Fruit fly (Drosophila melanogaster) whole organism, embryonic: ENCODE measurements around the gene CG13894.

Source experiments
- C15 ChIP-seq: fragments of 200-800 bp; sonication (Bioruptor generic); IDR thresholded peaks from 3 replicates; pipeline ENCODE4 v1.3.6; 2022; ENCODE audit warnings: missing biosample characterization, missing genetic modification characterization
- CG11093 ChIP-seq: fragments of 200-800 bp; sonication (Bioruptor generic); IDR thresholded peaks from 3 replicates; pipeline ENCODE4 v1.3.6; 2022; ENCODE audit warnings: missing biosample characterization, missing genetic modification characterization
- CG11456 ChIP-seq: fragments of 200-800 bp; sonication (Bioruptor generic); IDR thresholded peaks from 3 replicates; pipeline ENCODE4 v1.3.6; 2022; ENCODE audit warnings: missing biosample characterization, missing genetic modification characterization
- CG13424 ChIP-seq: fragments of 200-800 bp; sonication (Bioruptor generic); optimal IDR thresholded peaks from 2 replicates; lab custom pipeline; 2019; ENCODE audit warnings: missing biosample characterization, mild to moderate bottlenecking, missing genetic modification characterization, moderate library complexity
- CG1603 ChIP-seq: fragments of 200-800 bp; sonication (Bioruptor generic); optimal IDR thresholded peaks from 2 replicates; lab custom pipeline; 2019; ENCODE audit warnings: missing biosample characterization, mild to moderate bottlenecking, missing genetic modification characterization, moderate library complexity
- CG18764 ChIP-seq: fragments of 200-800 bp; sonication (Bioruptor generic); optimal IDR thresholded peaks from 3 replicates; lab custom pipeline; 2016; ENCODE audit warnings: missing biosample characterization, missing genetic modification characterization
- CG2116 ChIP-seq: fragments of 200-800 bp; sonication (Bioruptor generic); optimal IDR thresholded peaks from 3 replicates; lab custom pipeline; 2018; ENCODE audit warnings: missing biosample characterization, mild to moderate bottlenecking, missing genetic modification characterization
- CG2199 ChIP-seq: fragments of 200-800 bp; sonication (Bioruptor generic); IDR thresholded peaks from 3 replicates; pipeline ENCODE4 v1.3.6; 2022; ENCODE audit warnings: missing biosample characterization, missing genetic modification characterization
- CG2202 ChIP-seq: fragments of 200-800 bp; sonication (Bioruptor generic); optimal IDR thresholded peaks from 2 replicates; lab custom pipeline; 2018; ENCODE audit warnings: missing biosample characterization, mild to moderate bottlenecking, missing genetic modification characterization
- CG31365 ChIP-seq: fragments of 200-800 bp; sonication (Bioruptor generic); optimal IDR thresholded peaks from 2 replicates; lab custom pipeline; 2018; ENCODE audit warnings: missing biosample characterization, mild to moderate bottlenecking, missing genetic modification characterization
- CG3407 ChIP-seq: fragments of 200-800 bp; sonication (Bioruptor generic); optimal IDR thresholded peaks from 2 replicates; lab custom pipeline; 2018; ENCODE audit warnings: missing biosample characterization, mild to moderate bottlenecking, missing genetic modification characterization
- CG4360 ChIP-seq: fragments of 200-800 bp; sonication (Bioruptor generic); IDR thresholded peaks from 2 replicates; pipeline ENCODE4 v1.3.6; 2022; ENCODE audit warnings: missing biosample characterization, missing genetic modification characterization
- CG6175 ChIP-seq: fragments of 200-800 bp; sonication (Bioruptor generic); IDR thresholded peaks from 3 replicates; pipeline ENCODE4 v1.3.6; 2022; ENCODE audit warnings: missing biosample characterization, missing genetic modification characterization
- CG7928 ChIP-seq: fragments of 200-800 bp; sonication (Bioruptor generic); optimal IDR thresholded peaks from 2 replicates; lab custom pipeline; 2017; ENCODE audit warnings: missing biosample characterization, mild to moderate bottlenecking, missing genetic modification characterization
- CG8281 ChIP-seq: fragments of 200-800 bp; sonication (Bioruptor generic); optimal IDR thresholded peaks from 2 replicates; lab custom pipeline; 2018; ENCODE audit warnings: missing biosample characterization, mild to moderate bottlenecking, missing genetic modification characterization, moderate library complexity
- CG8290 ChIP-seq, 3 experiments: fragments of 200-800 bp; sonication (Bioruptor generic); optimal IDR thresholded peaks; 2 replicates each; lab custom pipeline; 2016 to 2019; ENCODE audit warnings: missing biosample characterization in 3 of 3, missing genetic modification characterization in 3 of 3, mild to moderate bottlenecking in 2 of 3, moderate library complexity in 1 of 3
- CG8765 ChIP-seq: fragments of 200-800 bp; sonication (Bioruptor generic); IDR thresholded peaks from 2 replicates; pipeline ENCODE4 v1.3.6; 2022; ENCODE audit warnings: missing biosample characterization, missing genetic modification characterization
- CG8924 ChIP-seq: fragments of 200-800 bp; optimal IDR thresholded peaks from 3 replicates; lab custom pipeline; 2019; ENCODE audit warnings: missing biosample characterization, mild to moderate bottlenecking, missing genetic modification characterization, moderate library complexity
- CG9932 ChIP-seq: fragments of 200-800 bp; sonication (Bioruptor generic); IDR thresholded peaks from 2 replicates; pipeline ENCODE4 v1.3.6; 2022; ENCODE audit warnings: missing biosample characterization, missing genetic modification characterization
- D ChIP-seq, 2 experiments: fragments of 200-800 bp in 1 of 2; fragments of >200 bp in 1 of 2; sonication (Bioruptor generic) in 1 of 2; optimal IDR thresholded peaks; 2 replicates in 1 of 2; 3 replicates in 1 of 2; lab custom pipeline; 2017; ENCODE audit warnings: mild to moderate bottlenecking in 1 of 2, missing biosample characterization in 1 of 2, missing genetic modification characterization in 1 of 2, missing genetic modification reagents in 1 of 2
- Dbx ChIP-seq: fragments of 200-800 bp; sonication (Bioruptor generic); IDR thresholded peaks from 3 replicates; pipeline ENCODE4 v1.3.6; 2022; ENCODE audit warnings: missing biosample characterization, missing genetic modification characterization
- Ets97D ChIP-seq: fragments of 200-800 bp; sonication (Bioruptor generic); optimal IDR thresholded peaks from 3 replicates; lab custom pipeline; 2016; ENCODE audit warnings: missing biosample characterization, missing genetic modification characterization
- Fer1 ChIP-seq: fragments of 200-800 bp; sonication (Bioruptor generic); optimal IDR thresholded peaks from 2 replicates; lab custom pipeline; 2017; ENCODE audit warnings: missing biosample characterization, mild to moderate bottlenecking, missing genetic modification characterization
- Hr78 ChIP-seq, 2 experiments: fragments of 200-800 bp in 1 of 2; fragments of >200 bp in 1 of 2; sonication (Bioruptor generic) in 1 of 2; optimal IDR thresholded peaks; 2 replicates each; lab custom pipeline; 2017 to 2019; ENCODE audit warnings: missing biosample characterization in 2 of 2, missing genetic modification characterization in 2 of 2, mild to moderate bottlenecking in 1 of 2, moderate library complexity in 1 of 2
- NC2α ChIP-seq: fragments of 200-800 bp; sonication (Bioruptor generic); optimal IDR thresholded peaks from 2 replicates; lab custom pipeline; 2016; ENCODE audit warnings: missing biosample characterization, missing genetic modification characterization
- Nf-YC ChIP-seq: fragments of 200-800 bp; optimal IDR thresholded peaks from 3 replicates; lab custom pipeline; 2019; ENCODE audit warnings: missing biosample characterization, mild to moderate bottlenecking, missing genetic modification characterization, moderate library complexity
- NfI ChIP-seq: fragments of 200-800 bp; sonication (Bioruptor generic); optimal IDR thresholded peaks from 3 replicates; lab custom pipeline; 2018; ENCODE audit warnings: missing biosample characterization, mild to moderate bottlenecking, missing genetic modification characterization, moderate library complexity
- PHDP ChIP-seq: fragments of 200-800 bp; sonication (Bioruptor generic); optimal IDR thresholded peaks from 3 replicates; lab custom pipeline; 2018; ENCODE audit warnings: missing biosample characterization, mild to moderate bottlenecking, missing genetic modification characterization, moderate library complexity
- Stat92E ChIP-seq, 3 experiments: fragments of >200 bp in 2 of 3; fragments of 200-800 bp in 1 of 3; sonication (Bioruptor generic) in 1 of 3; optimal IDR thresholded peaks; 2 replicates each; lab custom pipeline; 2017 to 2019; ENCODE audit warnings: missing biosample characterization in 3 of 3, missing genetic modification characterization in 3 of 3, mild to moderate bottlenecking in 1 of 3, moderate library complexity in 1 of 3
- Tbp ChIP-seq: fragments of >200 bp; optimal IDR thresholded peaks from 2 replicates; lab custom pipeline; 2018; ENCODE audit warnings: missing biosample characterization, missing genetic modification characterization
- ab ChIP-seq: fragments of 200-800 bp; sonication (Bioruptor generic); optimal IDR thresholded peaks from 2 replicates; lab custom pipeline; 2016; ENCODE audit warnings: missing biosample characterization, missing genetic modification characterization
- ase ChIP-seq: fragments of 200-800 bp; sonication (Bioruptor generic); IDR thresholded peaks from 3 replicates; pipeline ENCODE4 v1.3.6; 2022; ENCODE audit warnings: missing biosample characterization, missing genetic modification characterization
- fd64A ChIP-seq: fragments of 200-800 bp; sonication (Bioruptor generic); optimal IDR thresholded peaks from 3 replicates; lab custom pipeline; 2018; ENCODE audit warnings: missing biosample characterization, mild to moderate bottlenecking, missing genetic modification characterization
- fru ChIP-seq: fragments of >200 bp; optimal IDR thresholded peaks from 2 replicates; lab custom pipeline; 2017
- gcm2 ChIP-seq: fragments of 200-800 bp; sonication (Bioruptor generic); optimal IDR thresholded peaks from 2 replicates; lab custom pipeline; 2016; ENCODE audit warnings: missing biosample characterization, missing genetic modification characterization
- hbn ChIP-seq: fragments of 200-800 bp; sonication (Bioruptor generic); IDR thresholded peaks from 2 replicates; pipeline ENCODE4 v1.3.6; 2022; ENCODE audit warnings: missing biosample characterization, missing genetic modification characterization; ENCODE audit not compliant: partially characterized antibody
- hkb ChIP-seq, 2 experiments: fragments of 200-800 bp in 1 of 2; fragments of >200 bp in 1 of 2; sonication (Bioruptor generic) in 1 of 2; IDR thresholded peaks in 1 of 2; optimal IDR thresholded peaks in 1 of 2; 2 replicates each; pipeline versions ENCODE4 v1.3.6 to Lab custom; 2017 to 2022; ENCODE audit warnings: missing biosample characterization in 1 of 2, missing genetic modification characterization in 1 of 2
- kah ChIP-seq: fragments of 200-800 bp; sonication (Bioruptor generic); optimal IDR thresholded peaks from 2 replicates; lab custom pipeline; 2018; ENCODE audit warnings: missing biosample characterization, mild to moderate bottlenecking, missing genetic modification characterization
- ken ChIP-seq: fragments of 200-800 bp; sonication (Bioruptor generic); IDR thresholded peaks from 3 replicates; pipeline ENCODE4 v1.3.6; 2022; ENCODE audit warnings: missing biosample characterization, missing genetic modification characterization
- mld ChIP-seq: fragments of 200-800 bp; sonication (Bioruptor generic); IDR thresholded peaks from 3 replicates; pipeline ENCODE4 v1.3.6; 2022; ENCODE audit warnings: missing biosample characterization, missing genetic modification characterization; ENCODE audit not compliant: partially characterized antibody
- pfk ChIP-seq: fragments of 200-800 bp; sonication (Bioruptor generic); optimal IDR thresholded peaks from 2 replicates; lab custom pipeline; 2018; ENCODE audit warnings: missing biosample characterization, mild to moderate bottlenecking, missing genetic modification characterization, moderate library complexity
- pho ChIP-seq: fragments of 200-800 bp; sonication (Bioruptor generic); optimal IDR thresholded peaks from 2 replicates; lab custom pipeline; 2016; ENCODE audit warnings: missing biosample characterization, missing genetic modification characterization
- sens ChIP-seq: fragments of 200-800 bp; sonication (Bioruptor generic); peaks from one replicate; lab custom pipeline; 2016; ENCODE audit warnings: missing biosample characterization, missing genetic modification characterization
- seq ChIP-seq: fragments of 200-800 bp; sonication (Bioruptor generic); IDR thresholded peaks from 2 replicates; pipeline ENCODE4 v1.3.6; 2022; ENCODE audit warnings: missing biosample characterization, missing genetic modification characterization
- shn ChIP-seq: fragments of 200-800 bp; sonication (Bioruptor generic); optimal IDR thresholded peaks from 3 replicates; lab custom pipeline; 2016; ENCODE audit warnings: missing biosample characterization, missing genetic modification characterization
- sqz ChIP-seq: fragments of 200-800 bp; sonication (Bioruptor generic); optimal IDR thresholded peaks from 3 replicates; lab custom pipeline; 2018; ENCODE audit warnings: missing biosample characterization, mild to moderate bottlenecking, missing genetic modification characterization
- sug ChIP-seq: fragments of 200-800 bp; optimal IDR thresholded peaks from 2 replicates; lab custom pipeline; 2019; ENCODE audit warnings: missing biosample characterization, mild to moderate bottlenecking, missing genetic modification characterization, moderate library complexity
- tap ChIP-seq: fragments of 200-800 bp; optimal IDR thresholded peaks from 3 replicates; lab custom pipeline; 2019; ENCODE audit warnings: missing biosample characterization, mild to moderate bottlenecking, missing genetic modification characterization, moderate library complexity
- trh ChIP-seq: fragments of 200-800 bp; sonication (Bioruptor generic); optimal IDR thresholded peaks from 2 replicates; lab custom pipeline; 2016; ENCODE audit warnings: missing biosample characterization, missing genetic modification characterization

The CG13894 gene

DNA sequence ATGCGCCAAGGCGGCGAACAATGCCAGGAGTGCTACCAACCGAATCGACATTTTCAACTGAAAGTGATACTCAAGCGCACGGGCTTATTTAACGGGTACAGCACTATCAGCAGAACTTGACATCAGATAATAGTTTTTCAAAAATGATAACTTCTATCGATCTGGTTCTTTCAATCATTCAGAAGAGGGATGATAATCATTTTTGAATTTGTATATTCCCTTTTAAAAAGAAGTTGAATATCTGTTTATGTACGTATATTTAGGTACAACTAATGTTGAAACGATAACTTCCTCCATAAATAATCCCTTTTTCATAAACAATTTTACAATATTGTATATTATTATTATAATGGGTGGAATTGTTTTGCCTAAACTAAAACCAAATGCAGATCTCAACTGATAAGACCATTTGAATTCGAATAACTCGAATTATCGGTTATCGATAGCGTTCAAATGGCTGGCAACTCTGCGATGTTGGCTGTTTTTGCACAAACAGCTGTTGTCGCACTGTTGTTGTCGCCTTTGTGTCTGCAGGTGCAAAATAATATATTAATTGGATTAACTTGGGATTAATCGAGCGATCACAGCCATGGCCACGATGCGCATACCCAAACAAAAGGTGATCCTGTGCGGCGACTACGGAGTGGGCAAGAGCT is 8.8 kb downstream of the CG13894 start, which contains the start of the genes CG32483 and RabX6 (continued):
- TF ChIP-seq CG1603 (tag; lab: Kevin White, UChicago): peak; percentile 25
- TF ChIP-seq CG31365 (tag; lab: Kevin White, UChicago): no peak
- TF ChIP-seq Stat92E (GFP tag; optimal IDR thresholded peaks at IDR 0.05; lab: Kevin White, UChicago): no peak
- no peak for TF ChIP-seq CG11456 (GFP tag; lab: Robert Waterston, UW)
- no peak for TF ChIP-seq ab (GFP tag; lab: Kevin White, UChicago)
- no peak for TF ChIP-seq CG8281 (tag; lab: Kevin White, UChicago)
- no peak for TF ChIP-seq sens (GFP tag; lab: Kevin White, UChicago)
- no peak for TF ChIP-seq CG2199 (GFP tag; lab: Robert Waterston, UW)
- no peak for TF ChIP-seq CG7928
- no peak for TF ChIP-seq fd64A (GFP tag; lab: Kevin White, UChicago)
- no peak for TF ChIP-seq ase (GFP tag; lab: Robert Waterston, UW)
- no peak for TF ChIP-seq CG13424 (tag; lab: Kevin White, UChicago)
- TF ChIP-seq NfI (GFP tag; lab: Kevin White, UChicago): no peak
- TF ChIP-seq pfk: no peak
- TF ChIP-seq pho (GFP tag; lab: Kevin White, UChicago): no peak
- TF ChIP-seq CG8290 (GFP tag; optimal IDR thresholded peaks at IDR 0.05; lab: Kevin White, UChicago): no peak
- TF ChIP-seq CG8290 (tag; optimal IDR thresholded peaks at IDR 0.05; lab: Kevin White, UChicago): peak in 1 of 2 experiments; percentile 9
- TF ChIP-seq D (optimal IDR thresholded peaks at IDR 0.05; lab: Kevin White, UChicago): no peak
- no peak for TF ChIP-seq D (GFP tag; optimal IDR thresholded peaks at IDR 0.05; lab: Kevin White, UChicago)
- no peak for TF ChIP-seq shn (GFP tag; lab: Kevin White, UChicago)
- TF ChIP-seq ken: no peak
- no peak for TF ChIP-seq CG6175 (GFP tag; lab: Robert Waterston, UW)
- no peak for TF ChIP-seq tap (tag; lab: Kevin White, UChicago)
- TF ChIP-seq seq (GFP tag; lab: Robert Waterston, UW): no peak
- TF ChIP-seq fru: no peak
- no peak for TF ChIP-seq trh (GFP tag; lab: Kevin White, UChicago)
- no peak for TF ChIP-seq Nf-YC (tag; lab: Kevin White, UChicago)
- TF ChIP-seq sug (tag; lab: Kevin White, UChicago): no peak
- peak; percentile 63; the same call in 1 of the 2 replicates for TF ChIP-seq CG4360
- TF ChIP-seq NC2α: no peak
- no peak for TF ChIP-seq kah (GFP tag; lab: Kevin White, UChicago)
- no peak for TF ChIP-seq CG8924 (tag; lab: Kevin White, UChicago)
- no peak for TF ChIP-seq hkb (optimal IDR thresholded peaks at IDR 0.05; lab: Kevin White, UChicago)
- no peak for TF ChIP-seq hkb (GFP tag; IDR thresholded peaks at IDR 0.05; lab: Robert Waterston, UW)
- TF ChIP-seq C15 (GFP tag; lab: Robert Waterston, UW): no peak
- 0 out of 3 replicates have a peak, but pooled peaks have one; percentile 35 for TF ChIP-seq mld (GFP tag; lab: Robert Waterston, UW)
- peak; percentile 25; the same call in 1 of the 2 replicates for TF ChIP-seq hbn (GFP tag; lab: Robert Waterston, UW)
- TF ChIP-seq CG2116 (GFP tag; lab: Kevin White, UChicago): peak; percentile 73
- no peak for TF ChIP-seq Hr78 (GFP tag; optimal IDR thresholded peaks at IDR 0.05; lab: Kevin White, UChicago)
- no peak for TF ChIP-seq Tbp (GFP tag; lab: Kevin White, UChicago)
- no peak for TF ChIP-seq PHDP
- no peak for TF ChIP-seq CG11093 (GFP tag; lab: Robert Waterston, UW)
- no peak for TF ChIP-seq Dbx (GFP tag; lab: Robert Waterston, UW)
- no peak for TF ChIP-seq CG9932 (GFP tag; lab: Robert Waterston, UW)
- TF ChIP-seq sqz (GFP tag; lab: Kevin White, UChicago): peak; percentile 2
- no peak for TF ChIP-seq CG2202 (tag; lab: Kevin White, UChicago)
- TF ChIP-seq CG8765 (GFP tag; lab: Robert Waterston, UW): no peak
- no peak for TF ChIP-seq CG18764 (GFP tag; lab: Kevin White, UChicago)
- no peak for TF ChIP-seq CG3407 (GFP tag; lab: Kevin White, UChicago)
- no peak for TF ChIP-seq gcm2 (GFP tag; lab: Kevin White, UChicago)
- peak; percentile 15 for TF ChIP-seq Fer1 (GFP tag; lab: Kevin White, UChicago)
- no peak for TF ChIP-seq Ets97D (GFP tag; lab: Kevin White, UChicago)
